Fruit fly (Drosophila melanogaster): ENCODE data around the gene CG12213.
A peak's percentile ranks its signal among the peaks of the same experiment; 100 is the strongest.

CG12213 gene

DNA sequence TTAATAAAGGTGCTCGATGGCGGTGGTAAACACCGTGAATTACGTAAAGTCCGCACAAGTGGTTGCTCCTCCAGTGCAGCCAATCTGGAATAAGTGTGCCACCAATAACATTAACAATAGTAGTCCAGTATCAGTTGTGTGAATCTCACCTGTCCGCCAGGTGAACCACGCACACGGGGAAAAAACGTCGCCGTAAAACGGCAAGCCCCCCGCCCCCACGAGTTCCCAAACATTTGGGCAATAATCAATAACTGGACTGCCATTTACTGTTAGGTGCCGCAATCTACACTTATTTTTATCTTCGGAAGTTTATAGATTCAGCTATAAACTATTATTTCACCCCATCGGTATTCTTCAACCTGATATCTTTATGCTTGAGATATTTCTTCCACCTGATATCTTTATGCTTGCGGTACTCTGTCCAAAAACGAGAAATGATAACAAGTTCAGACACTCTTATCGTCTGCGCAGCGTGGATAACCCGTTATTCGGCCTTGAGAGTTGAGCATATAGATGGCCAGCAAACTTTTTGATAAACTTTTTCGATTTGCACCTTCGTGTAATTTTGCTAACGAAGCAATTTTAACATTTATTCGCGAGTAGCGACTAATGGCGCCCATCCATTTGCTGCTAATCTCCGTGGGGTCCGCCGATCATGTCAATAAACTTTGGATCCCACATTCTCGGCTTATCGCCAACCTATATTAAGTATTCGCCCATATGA lies 701 bp upstream of the CG12213 start (continued):
- TF ChIP-seq CG11560 (tag; IDR thresholded peaks at IDR 0.05), result no peak
- no peak for TF ChIP-seq CG10267 (tag; optimal IDR thresholded peaks at IDR 0.05)
- TF ChIP-seq Rfx (GFP tag; IDR thresholded peaks at IDR 0.05), result peak; percentile 22; the same call in 1 of the 2 replicates
- TF ChIP-seq cwo (GFP tag; optimal IDR thresholded peaks at IDR 0.05), result peak; percentile 69
- TF ChIP-seq sqz (GFP tag; optimal IDR thresholded peaks at IDR 0.05), result no peak
- no peak for TF ChIP-seq eve (GFP tag; optimal IDR thresholded peaks at IDR 0.05)
- no peak for TF ChIP-seq Side (GFP tag; optimal IDR thresholded peaks at IDR 0.05)
- no peak for TF ChIP-seq CG8290 (GFP tag; optimal IDR thresholded peaks at IDR 0.05)
- peak in 1 of 2 experiments; percentile 31 for TF ChIP-seq CG8290 (tag; optimal IDR thresholded peaks at IDR 0.05)
- no peak for TF ChIP-seq CG3847 (GFP tag; IDR thresholded peaks at IDR 0.05)
- no peak for TF ChIP-seq pros (GFP tag; optimal IDR thresholded peaks at IDR 0.05)
- TF ChIP-seq unpg (GFP tag; optimal IDR thresholded peaks at IDR 0.05), result no peak
- TF ChIP-seq CG6175 (GFP tag; IDR thresholded peaks at IDR 0.05), result no peak
- no peak for TF ChIP-seq CG1832 (GFP tag; optimal IDR thresholded peaks at IDR 0.05)
- no peak for TF ChIP-seq TFAM (GFP tag; optimal IDR thresholded peaks at IDR 0.05)
- TF ChIP-seq zfh1 (GFP tag; IDR thresholded peaks at IDR 0.05), result no peak
- TF ChIP-seq HHEX (GFP tag; optimal IDR thresholded peaks at IDR 0.05), result no peak
- no peak for TF ChIP-seq Hr78 (GFP tag; optimal IDR thresholded peaks at IDR 0.05)
- no peak for TF ChIP-seq Mrtf (GFP tag; IDR thresholded peaks at IDR 0.05)
- TF ChIP-seq tgo (GFP tag; IDR thresholded peaks at IDR 0.05), result no peak
- TF ChIP-seq CG13894 (tag; optimal IDR thresholded peaks at IDR 0.05), result peak; percentile 52
- 0 out of 3 replicates have a peak, but pooled peaks have one; percentile 6 for TF ChIP-seq ci (GFP tag; IDR thresholded peaks at IDR 0.05)
- TF ChIP-seq Hmx (GFP tag; optimal IDR thresholded peaks at IDR 0.05), result no peak
- TF ChIP-seq ind (GFP tag; optimal IDR thresholded peaks at IDR 0.05), result no peak
- TF ChIP-seq kni (GFP tag; optimal IDR thresholded peaks at IDR 0.05), result peak; percentile 1
- no peak for TF ChIP-seq MTF-1 (GFP tag; optimal IDR thresholded peaks at IDR 0.05; ENCODE audit: borderline replicate concordance)
- peak; percentile 0 for TF ChIP-seq Hmr (GFP tag; optimal IDR thresholded peaks at IDR 0.05)
- no peak for TF ChIP-seq kah (GFP tag; optimal IDR thresholded peaks at IDR 0.05)
- peak; percentile 70 for TF ChIP-seq CG10543 (GFP tag; optimal IDR thresholded peaks at IDR 0.05)
- peak; percentile 60 for TF ChIP-seq lab (GFP tag; optimal IDR thresholded peaks at IDR 0.05)
- TF ChIP-seq CG8478 (optimal IDR thresholded peaks at IDR 0.05), result no peak
- peak; percentile 88 for TF ChIP-seq CG34376 (GFP tag; optimal IDR thresholded peaks at IDR 0.05)
- peak; percentile 23 for TF ChIP-seq Fer3 (tag; optimal IDR thresholded peaks at IDR 0.05)
- TF ChIP-seq sug (tag; optimal IDR thresholded peaks at IDR 0.05), result peak; percentile 97
- TF ChIP-seq CG31441 (GFP tag; IDR thresholded peaks at IDR 0.05), result no peak
- peak in 1 of 2 experiments; percentile 26 for TF ChIP-seq Trl (optimal IDR thresholded peaks at IDR 0.05)
- no peak for TF ChIP-seq Trl (GFP tag; optimal IDR thresholded peaks at IDR 0.05)
- 0 out of 4 replicates have a peak, but pooled peaks have one; percentile 15 for TF ChIP-seq chinmo (GFP tag; IDR thresholded peaks at IDR 0.05; ENCODE audit: partially characterized antibody)
- TF ChIP-seq gro (GFP tag; optimal IDR thresholded peaks at IDR 0.05), result no peak
- TF ChIP-seq CG9876 (GFP tag; optimal IDR thresholded peaks at IDR 0.05), result no peak
- TF ChIP-seq CG12299 (tag; optimal IDR thresholded peaks at IDR 0.05), result no peak
- 0 out of 2 replicates have a peak, but pooled peaks have one; percentile 8 for TF ChIP-seq CG14441 (GFP tag; IDR thresholded peaks at IDR 0.05)
- TF ChIP-seq ara (GFP tag; IDR thresholded peaks at IDR 0.05), result no peak
- no peak for TF ChIP-seq ftz-f1 (GFP tag; optimal IDR thresholded peaks at IDR 0.05)
- TF ChIP-seq CG2678 (tag; optimal IDR thresholded peaks at IDR 0.05), result peak; percentile 13
- TF ChIP-seq Atf6 (GFP tag; IDR thresholded peaks at IDR 0.05), result peak; percentile 43; the same call in 1 of the 2 replicates
- peak; percentile 91 for TF ChIP-seq mirr (GFP tag; optimal IDR thresholded peaks at IDR 0.05)
- TF ChIP-seq CG1529 (GFP tag; optimal IDR thresholded peaks at IDR 0.05), result peak; percentile 90
- peak; percentile 28 for TF ChIP-seq CG12769 (tag; optimal IDR thresholded peaks at IDR 0.05)
- TF ChIP-seq CG15269 (tag; optimal IDR thresholded peaks at IDR 0.05), result peak; percentile 9
